Worm (Caenorhabditis elegans): ENCODE data around the gene bra-2.

- TF ChIP-seq elt-1 (tag; optimal IDR thresholded peaks at IDR 0.05; ENCODE audit: borderline replicate concordance, insufficient read depth) (no peak), blmp-1 (tag; optimal IDR thresholded peaks at IDR 0.05) (no peak), cnd-1 (tag; optimal IDR thresholded peaks at IDR 0.05) (no peak), nhr-76 (tag; optimal IDR thresholded peaks at IDR 0.05) (no peak), nhr-28 (tag; optimal IDR thresholded peaks at IDR 0.05) (no peak), ceh-83 (GFP tag; optimal IDR thresholded peaks at IDR 0.05) (no peak), ztf-11 (tag; optimal IDR thresholded peaks at IDR 0.05) (no peak), lin-13 (tag; optimal IDR thresholded peaks at IDR 0.05) (no peak), unc-62 (GFP tag; optimal IDR thresholded peaks at IDR 0.05) (no peak), drap-1 (GFP tag; optimal IDR thresholded peaks at IDR 0.05) (no peak)
Measured at ce11 chrIII:916897-917296, 5.8 kb downstream of the bra-2 start, which contains the start of gene idpp-13.
